Fruit fly (Drosophila melanogaster) whole organism, wandering third instar larva: ENCODE results near the gene CycJ.

Source experiments
- Dfd ChIP-seq: fragments of >200 bp; optimal IDR thresholded peaks from 2 replicates; lab custom pipeline; 2017; ENCODE audit warnings: missing biosample characterization, missing genetic modification characterization
- Hr78 ChIP-seq: fragments of >200 bp; optimal IDR thresholded peaks from 2 replicates; lab custom pipeline; 2017; ENCODE audit warnings: missing biosample characterization, missing genetic modification characterization
- lola ChIP-seq: fragments of >200 bp; optimal IDR thresholded peaks from 2 replicates; lab custom pipeline; 2017; ENCODE audit warnings: missing biosample characterization, missing genetic modification characterization
- psq ChIP-seq: fragments of 200-800 bp; sonication (Bioruptor generic); optimal IDR thresholded peaks from 3 replicates; lab custom pipeline; 2017; ENCODE audit warnings: missing biosample characterization, mild to moderate bottlenecking, missing genetic modification characterization, moderate library complexity
- usp ChIP-seq: fragments of >200 bp; optimal IDR thresholded peaks from 2 replicates; lab custom pipeline; 2017; ENCODE audit warnings: missing biosample characterization, missing genetic modification characterization

DNA sequence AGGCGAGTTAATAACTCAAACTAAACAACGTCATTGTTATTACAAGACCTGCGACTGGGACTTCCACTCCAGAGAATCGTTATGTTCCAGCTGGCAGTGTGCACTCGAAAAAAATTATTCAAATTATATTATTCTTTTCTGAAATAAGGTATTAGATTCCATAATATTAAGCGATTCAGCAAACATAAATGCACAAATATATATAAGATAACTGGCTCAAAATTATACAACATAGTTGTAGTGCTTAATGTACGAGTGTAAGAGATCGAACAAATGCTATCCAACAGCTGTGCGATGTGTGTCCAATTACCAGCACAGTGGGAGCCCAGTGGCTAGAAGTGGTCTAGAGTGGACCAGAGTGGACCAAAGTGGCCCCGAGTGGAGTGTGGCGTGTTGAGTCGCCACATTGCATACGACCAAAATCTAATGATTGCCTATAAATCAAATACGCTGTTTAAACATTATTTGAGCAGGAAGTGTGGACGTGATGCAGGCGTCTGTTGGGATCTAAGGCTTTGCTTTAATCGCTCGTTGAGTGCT is 21.9 kb upstream of the CycJ start:
- TF ChIP-seq usp (GFP tag; lab: Kevin White, UChicago) = no peak
- no peak for TF ChIP-seq psq
- no peak for TF ChIP-seq lola (GFP tag; lab: Kevin White, UChicago)
- no peak for TF ChIP-seq Hr78 (GFP tag; lab: Kevin White, UChicago)
- TF ChIP-seq Dfd (GFP tag; lab: Kevin White, UChicago) = no peak
